Fruit fly (Drosophila melanogaster) S2 (cell line): Measurements from ENCODE around the gene CG5727.

Source experiments
- CG8478 ChIP-seq: fragments of >200 bp; optimal IDR thresholded peaks from 2 replicates; lab custom pipeline; 2018
- CTCF ChIP-seq, 2 experiments: fragments of >200 bp; optimal IDR thresholded peaks; 2 replicates each; lab custom pipeline; 2018

Gene CG5727

DNA sequence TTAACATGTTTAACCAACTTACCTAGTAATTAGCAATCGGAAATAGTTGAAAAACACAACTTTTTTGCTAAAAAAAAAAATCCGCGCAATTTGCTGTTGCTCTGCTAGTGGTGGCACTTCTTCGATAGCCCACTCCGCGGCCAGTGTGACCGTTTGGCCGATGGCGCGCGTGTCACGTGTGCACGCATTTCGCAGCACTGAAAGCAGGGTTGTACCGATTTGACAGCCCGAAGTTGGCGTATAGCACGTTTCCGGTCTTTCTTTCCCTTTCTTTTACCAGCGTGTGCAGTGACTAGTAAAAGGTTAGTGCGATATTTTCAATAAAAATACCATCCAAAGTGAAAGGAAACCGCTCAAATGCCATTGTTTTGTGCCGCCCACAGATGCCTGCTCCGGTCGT, 9.6 kb downstream of the CG5727 start, which contains the start of the genes Ripalpha and RpL7:
Ripalpha (minus strand) TSS at position 128 of the 400 bp plus-strand sequence.
RpL7 (plus strand) TSS at position 158 of the 400 bp plus-strand sequence.
- TF ChIP-seq CG8478 (no peak), CTCF (optimal IDR thresholded peaks at IDR 0.05; lab: Kevin White, UChicago) (peak; percentile 34 to 52)

DNA sequence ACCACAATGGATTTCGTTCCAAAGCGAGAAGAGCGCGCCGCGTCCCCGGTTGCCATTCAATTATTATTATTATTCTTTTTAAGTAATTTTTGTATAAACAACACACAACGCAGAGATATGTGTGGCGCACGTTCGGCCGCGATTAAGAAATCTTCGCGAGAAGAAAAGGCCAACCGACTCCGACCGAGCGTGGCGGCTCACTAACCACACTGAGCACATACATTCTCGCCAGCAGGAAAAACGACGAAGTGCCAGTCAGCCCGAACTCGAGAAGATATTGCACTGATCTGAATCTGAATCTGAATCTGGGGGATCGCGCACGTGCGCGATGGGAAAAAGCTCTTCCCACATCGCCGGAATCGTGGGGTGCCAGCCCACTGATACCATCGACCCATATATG, 11.6 kb downstream of the CG5727 start, which contains the start of gene Sur:
Sur (minus strand) TSS at position 207 of the 400 bp plus-strand sequence.
- TF ChIP-seq CTCF (optimal IDR thresholded peaks at IDR 0.05; lab: Kevin White, UChicago) (no peak), CG8478 (no peak)

DNA sequence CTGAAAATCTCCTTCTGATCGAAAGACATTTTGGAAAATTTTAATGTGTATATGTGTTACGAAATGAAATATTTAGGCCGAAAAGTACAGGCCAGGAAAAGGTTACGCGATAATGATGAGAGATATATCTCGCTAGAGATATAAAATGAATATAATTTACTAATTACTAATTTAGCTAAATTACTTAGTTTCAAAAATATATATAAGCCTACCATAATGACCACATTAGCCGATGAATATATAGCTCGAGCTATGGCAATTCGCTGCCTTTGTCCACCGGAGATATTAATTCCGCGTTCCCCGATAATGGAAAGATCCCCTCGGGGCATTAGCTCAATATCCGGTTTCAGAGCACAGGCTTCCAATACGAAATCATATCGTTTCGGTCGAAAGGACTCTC, 19.1 kb downstream of the CG5727 start, which contains the start of gene Fum4:
Fum4 (minus strand) TSS at position 101 of the 400 bp plus-strand sequence.
- TF ChIP-seq CTCF (optimal IDR thresholded peaks at IDR 0.05; lab: Kevin White, UChicago) (no peak), CG8478 (no peak)

DNA sequence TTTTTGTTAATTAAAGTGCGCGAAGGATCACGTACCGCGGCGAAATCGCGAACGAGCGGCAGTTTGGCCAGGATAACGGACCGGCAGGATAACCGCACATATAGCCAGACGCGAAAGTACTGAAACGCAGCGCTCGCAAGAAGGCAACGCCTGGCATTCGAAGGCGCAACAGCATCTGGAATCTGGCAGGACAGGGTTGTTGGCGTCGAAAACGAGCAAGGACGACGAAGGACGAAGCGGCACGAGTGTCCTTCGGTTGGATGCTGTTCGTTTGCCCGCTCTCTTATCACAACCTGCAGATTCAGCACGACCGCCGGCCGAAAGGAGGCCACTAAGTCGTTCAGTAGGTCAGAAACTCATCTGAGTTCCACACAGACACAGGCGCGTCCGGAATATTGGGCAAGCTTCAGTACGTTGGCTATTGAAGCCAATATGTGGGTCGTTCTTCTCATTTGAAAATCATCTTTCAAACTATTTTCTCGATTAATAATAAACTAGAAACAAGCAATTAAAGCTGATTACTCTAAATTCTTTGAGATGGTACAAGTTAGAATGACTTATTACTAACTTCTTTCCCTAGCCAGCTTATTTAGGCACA, 30.2 kb downstream of the CG5727 start, which contains the start of gene CG44153:
CG44153 (minus strand) TSS at position 75 of the 598 bp plus-strand sequence.
- no peak for TF ChIP-seq CTCF (optimal IDR thresholded peaks at IDR 0.05; lab: Kevin White, UChicago)
- TF ChIP-seq CG8478 = no peak

DNA sequence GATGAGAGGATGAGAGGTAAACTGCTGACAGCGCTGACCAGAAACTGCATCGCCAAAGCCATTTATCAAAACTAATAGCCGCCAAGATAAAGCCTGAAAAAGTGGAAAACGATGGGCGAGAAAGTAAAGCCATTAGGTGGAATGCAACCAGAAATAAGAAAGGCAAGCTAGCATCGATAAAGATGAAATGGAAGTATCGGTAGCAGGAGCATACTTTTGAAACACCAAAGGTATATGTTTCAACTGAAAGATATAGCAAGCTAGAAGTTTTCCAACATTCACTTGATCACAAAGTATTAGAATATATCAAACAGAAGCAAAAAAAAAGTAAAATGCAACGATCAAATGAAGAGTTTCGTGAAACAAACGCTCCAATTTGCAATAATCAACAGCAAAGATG, 38.1 kb downstream of the CG5727 start, which contains the start of gene CG13137:
CG13137 (plus strand) TSS at position 301 of the 400 bp plus-strand sequence.
- TF ChIP-seq CG8478 (no peak), CTCF (optimal IDR thresholded peaks at IDR 0.05; lab: Kevin White, UChicago) (no peak)
